Worm (Caenorhabditis elegans): ENCODE data around the gene K01A12.4.

K01A12.4 gene

DNA sequence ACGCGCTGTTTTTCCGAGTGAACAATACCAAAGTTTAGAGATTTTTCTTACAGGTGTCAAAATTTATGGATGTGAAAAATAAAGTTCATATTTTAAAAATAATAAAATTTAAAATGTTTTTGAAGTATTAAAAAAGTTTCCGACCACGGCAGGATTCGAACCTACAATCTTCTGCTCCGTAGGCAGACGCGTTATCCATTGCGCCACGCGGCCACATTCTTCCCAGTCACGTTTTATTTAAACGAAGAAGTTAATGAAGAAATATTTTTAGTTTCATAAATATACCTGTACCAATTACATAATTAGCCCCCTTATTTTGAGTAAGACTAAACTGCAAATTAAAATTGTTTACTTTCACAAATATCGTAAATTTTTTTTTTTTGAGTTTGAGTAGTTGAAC lies 29.9 kb downstream of the K01A12.4 start:
- TF ChIP-seq klf-2 (GFP tag; conservative IDR thresholded peaks at IDR 0.05) (no peak), tab-1 (GFP tag; IDR thresholded peaks at IDR 0.05) (0 out of 2 replicates have a peak, but pooled peaks have one; percentile 31), flt-1 (GFP tag; IDR thresholded peaks at IDR 0.05) (0 out of 2 replicates have a peak, but pooled peaks have one; percentile 39)

- TF ChIP-seq ref-1 (GFP tag; conservative IDR thresholded peaks at IDR 0.05) (no peak), ztf-29 (GFP tag; IDR thresholded peaks at IDR 0.05) (no peak), T22C8.4 (GFP tag; IDR thresholded peaks at IDR 0.05) (no peak)
Observed at ce11 chrX:8643817-8644216, 33.1 kb downstream of the K01A12.4 start, which contains the start of gene stg-2. TSS of gene stg-2 (minus strand) at chrX:8643917.

ce11 chrX:8646287-8646686 lies 35.6 kb downstream of the K01A12.4 start:
- peak; percentile 72; the same call in 1 of the 2 replicates for TF ChIP-seq klf-2 (GFP tag; conservative IDR thresholded peaks at IDR 0.05)
- TF ChIP-seq ref-1 (GFP tag; conservative IDR thresholded peaks at IDR 0.05), result peak; percentile 83
- peak; percentile 58 for TF ChIP-seq med-1 (GFP tag; optimal IDR thresholded peaks at IDR 0.05; ENCODE audit: insufficient read depth)
- TF ChIP-seq ztf-23 (GFP tag; IDR thresholded peaks at IDR 0.05), result peak; percentile 87
- TF ChIP-seq T22C8.4 (GFP tag; IDR thresholded peaks at IDR 0.05), result peak; percentile 85
- TF ChIP-seq tab-1 (GFP tag; IDR thresholded peaks at IDR 0.05), result peak; percentile 94
- peak; percentile 80 for TF ChIP-seq ztf-29 (GFP tag; IDR thresholded peaks at IDR 0.05)
- TF ChIP-seq flt-1 (GFP tag; IDR thresholded peaks at IDR 0.05), result peak; percentile 95
- peak; percentile 68 for TF ChIP-seq cog-1 (tag; optimal IDR thresholded peaks at IDR 0.05)

DNA sequence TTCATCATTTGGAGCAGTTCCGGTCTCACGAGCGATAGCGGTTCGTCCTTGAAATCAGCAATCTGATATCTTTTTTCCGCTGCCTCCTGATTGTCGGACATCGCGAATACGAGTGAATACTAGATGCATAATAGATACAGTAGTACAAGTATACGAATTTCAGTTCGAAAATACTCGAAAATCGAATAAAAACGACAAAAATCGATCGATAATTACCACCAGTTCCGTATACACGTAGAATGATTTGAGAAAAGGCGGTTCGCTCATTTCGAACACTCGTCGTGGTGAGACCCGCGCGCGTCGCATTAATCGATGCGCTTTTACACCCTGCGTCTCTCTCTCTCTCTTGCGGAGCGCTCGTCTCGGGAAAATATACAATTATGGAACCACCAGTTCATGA lies 36.3 kb downstream of the K01A12.4 start, which contains the start of gene F12D9.2:
F12D9.2 (minus strand) TSS at position 101 of the 400 bp plus-strand sequence.
- TF ChIP-seq ref-1 (GFP tag; conservative IDR thresholded peaks at IDR 0.05) (no peak), med-1 (GFP tag; optimal IDR thresholded peaks at IDR 0.05; ENCODE audit: insufficient read depth) (no peak), klf-2 (GFP tag; conservative IDR thresholded peaks at IDR 0.05) (no peak), tab-1 (GFP tag; IDR thresholded peaks at IDR 0.05) (no peak), ztf-29 (GFP tag; IDR thresholded peaks at IDR 0.05) (no peak), cog-1 (tag; optimal IDR thresholded peaks at IDR 0.05) (no peak), T22C8.4 (GFP tag; IDR thresholded peaks at IDR 0.05) (no peak), ztf-23 (GFP tag; IDR thresholded peaks at IDR 0.05) (no peak), flt-1 (GFP tag; IDR thresholded peaks at IDR 0.05) (no peak)

ce11 chrX:8648582-8648981 lies 37.9 kb downstream of the K01A12.4 start:
- TF ChIP-seq cog-1 (tag; optimal IDR thresholded peaks at IDR 0.05) (no peak), ztf-29 (GFP tag; IDR thresholded peaks at IDR 0.05) (no peak)

- no peak for TF ChIP-seq cog-1 (tag; optimal IDR thresholded peaks at IDR 0.05)
- TF ChIP-seq ref-1 (GFP tag; conservative IDR thresholded peaks at IDR 0.05), result no peak
- TF ChIP-seq T22C8.4 (GFP tag; IDR thresholded peaks at IDR 0.05), result no peak
- 0 out of 2 replicates have a peak, but pooled peaks have one; percentile 70 for TF ChIP-seq tab-1 (GFP tag; IDR thresholded peaks at IDR 0.05)
- peak; percentile 71 for TF ChIP-seq flt-1 (GFP tag; IDR thresholded peaks at IDR 0.05)
- TF ChIP-seq klf-2 (GFP tag; conservative IDR thresholded peaks at IDR 0.05), result 0 out of 2 replicates have a peak, but pooled peaks have one; percentile 24
- 0 out of 2 replicates have a peak, but pooled peaks have one; percentile 29 for TF ChIP-seq ztf-23 (GFP tag; IDR thresholded peaks at IDR 0.05)
- TF ChIP-seq med-1 (GFP tag; optimal IDR thresholded peaks at IDR 0.05; ENCODE audit: insufficient read depth), result no peak
- TF ChIP-seq ztf-29 (GFP tag; IDR thresholded peaks at IDR 0.05), result peak; percentile 34; the same call in 1 of the 2 replicates
Observed at ce11 chrX:8650535-8650934, 39.8 kb downstream of the K01A12.4 start.

DNA sequence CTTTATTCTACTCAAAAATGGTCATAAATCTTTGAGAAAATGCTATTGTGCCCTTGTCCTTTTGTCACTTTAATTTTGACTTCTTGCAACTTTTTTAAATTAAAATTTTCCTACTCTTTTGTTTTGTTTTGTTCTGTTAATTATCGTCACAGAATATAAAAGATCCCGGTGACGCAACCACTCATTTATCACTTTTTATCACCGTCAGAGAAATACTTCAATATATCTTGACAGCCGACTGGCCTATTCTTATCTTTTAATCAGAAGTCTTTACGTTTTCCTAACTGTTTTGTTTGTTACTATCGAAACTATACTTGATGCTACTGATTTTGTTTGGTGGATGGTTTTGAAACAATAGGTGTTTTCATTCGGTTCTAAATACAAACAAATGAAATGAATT lies 45.3 kb downstream of the K01A12.4 start:
- TF ChIP-seq ztf-29 (GFP tag; IDR thresholded peaks at IDR 0.05), result no peak
- no peak for TF ChIP-seq tab-1 (GFP tag; IDR thresholded peaks at IDR 0.05)
- no peak for TF ChIP-seq flt-1 (GFP tag; IDR thresholded peaks at IDR 0.05)
- no peak for TF ChIP-seq ref-1 (GFP tag; conservative IDR thresholded peaks at IDR 0.05)
- TF ChIP-seq T22C8.4 (GFP tag; IDR thresholded peaks at IDR 0.05), result no peak

DNA sequence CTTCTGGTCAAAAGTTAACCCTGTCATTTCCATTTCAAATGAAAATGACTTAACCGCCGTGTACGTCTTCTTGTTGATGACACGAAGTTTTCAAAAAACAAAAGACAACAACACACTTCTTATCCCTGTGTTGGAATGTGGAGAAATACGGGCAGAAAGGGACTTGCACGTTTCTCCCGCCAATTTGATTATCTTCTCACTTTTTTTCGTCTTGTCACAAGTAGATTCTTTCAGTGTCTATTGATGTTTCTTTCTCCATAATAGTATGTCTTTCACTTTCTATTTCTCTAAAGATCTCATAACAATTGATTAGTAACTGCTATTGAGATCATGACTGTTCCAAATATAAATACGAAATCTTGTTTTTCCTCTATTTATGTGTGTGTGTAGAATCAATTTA lies 48.8 kb downstream of the K01A12.4 start:
- TF ChIP-seq ztf-23 (GFP tag; IDR thresholded peaks at IDR 0.05), result no peak
- no peak for TF ChIP-seq cog-1 (tag; optimal IDR thresholded peaks at IDR 0.05)
- no peak for TF ChIP-seq flt-1 (GFP tag; IDR thresholded peaks at IDR 0.05)
- TF ChIP-seq klf-2 (GFP tag; conservative IDR thresholded peaks at IDR 0.05), result no peak
- TF ChIP-seq ztf-29 (GFP tag; IDR thresholded peaks at IDR 0.05), result no peak
- TF ChIP-seq med-1 (GFP tag; optimal IDR thresholded peaks at IDR 0.05; ENCODE audit: insufficient read depth), result no peak

DNA sequence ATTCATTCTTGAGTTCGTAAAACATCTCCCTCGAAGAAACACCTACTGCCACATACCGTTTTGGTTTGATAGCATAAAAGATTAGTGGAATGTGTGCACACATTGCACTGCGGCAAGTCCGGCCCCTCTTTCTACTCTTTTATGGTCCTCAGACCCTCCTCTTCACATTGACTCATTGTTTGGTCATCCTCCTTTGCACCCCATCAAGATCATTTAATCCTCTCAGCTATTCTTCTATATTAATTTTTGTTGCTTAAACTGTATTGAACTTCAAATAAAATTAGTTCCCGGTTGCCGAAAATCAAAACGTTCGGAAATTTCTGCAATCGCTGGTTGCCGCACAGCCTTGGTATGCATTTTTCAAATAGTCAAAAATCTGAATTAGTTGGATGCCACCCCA lies 49.6 kb downstream of the K01A12.4 start, which contains the start of gene rig-1:
rig-1 (plus strand) TSS at position 301 of the 400 bp plus-strand sequence.
- TF ChIP-seq cog-1 (tag; optimal IDR thresholded peaks at IDR 0.05) (no peak), ztf-23 (GFP tag; IDR thresholded peaks at IDR 0.05) (no peak), T22C8.4 (GFP tag; IDR thresholded peaks at IDR 0.05) (no peak), med-1 (GFP tag; optimal IDR thresholded peaks at IDR 0.05; ENCODE audit: insufficient read depth) (no peak), tab-1 (GFP tag; IDR thresholded peaks at IDR 0.05) (no peak), klf-2 (GFP tag; conservative IDR thresholded peaks at IDR 0.05) (no peak), ref-1 (GFP tag; conservative IDR thresholded peaks at IDR 0.05) (no peak), ztf-29 (GFP tag; IDR thresholded peaks at IDR 0.05) (no peak), flt-1 (GFP tag; IDR thresholded peaks at IDR 0.05) (no peak)

DNA sequence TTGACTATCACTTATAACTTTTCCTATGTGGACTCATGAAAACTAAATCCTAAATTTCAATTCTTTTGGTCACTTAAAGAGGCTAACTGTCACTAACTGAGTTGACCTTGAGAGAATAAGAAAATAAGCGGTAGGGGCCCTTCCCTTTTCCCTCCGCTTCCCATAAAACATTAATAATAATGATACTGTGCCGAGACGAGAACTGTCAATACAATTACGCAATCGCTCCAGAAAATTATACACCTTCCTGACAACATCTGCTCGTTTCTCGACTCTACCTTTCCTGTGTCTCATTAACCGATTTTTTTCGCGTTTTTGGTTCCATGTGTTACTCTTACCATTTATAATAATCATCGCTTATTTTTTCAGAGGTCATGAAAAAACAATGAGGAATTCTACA lies 50.2 kb downstream of the K01A12.4 start:
- TF ChIP-seq cog-1 (tag; optimal IDR thresholded peaks at IDR 0.05) (no peak), ref-1 (GFP tag; conservative IDR thresholded peaks at IDR 0.05) (no peak), flt-1 (GFP tag; IDR thresholded peaks at IDR 0.05) (no peak), T22C8.4 (GFP tag; IDR thresholded peaks at IDR 0.05) (no peak), tab-1 (GFP tag; IDR thresholded peaks at IDR 0.05) (no peak), klf-2 (GFP tag; conservative IDR thresholded peaks at IDR 0.05) (no peak), ztf-23 (GFP tag; IDR thresholded peaks at IDR 0.05) (no peak), med-1 (GFP tag; optimal IDR thresholded peaks at IDR 0.05; ENCODE audit: insufficient read depth) (no peak), ztf-29 (GFP tag; IDR thresholded peaks at IDR 0.05) (no peak)

Measured in whole organism, midembryonic.